Fruit fly (Drosophila melanogaster) whole organism: Measurements from ENCODE around the gene Obp19c.
"Not testable (repeated sequence)": the region's sequence is repeated elsewhere in the genome, so short reads cannot be mapped to it uniquely, and the experiment has no call there.

ENCODE experiments used
- CG8478 ChIP-seq: fragments of >200 bp; optimal IDR thresholded peaks from 2 replicates; lab custom pipeline; 2018; ENCODE audit warnings: inconsistent platforms
- Dll ChIP-seq: fragments of >200 bp; optimal IDR thresholded peaks from 2 replicates; lab custom pipeline; 2017
- EcR ChIP-seq, 2 experiments: fragments of >200 bp; optimal IDR thresholded peaks; 2 replicates each; lab custom pipeline; 2017; ENCODE audit warnings: missing biosample characterization in 2 of 2, missing genetic modification characterization in 2 of 2, missing genetic modification reagents in 2 of 2
- pan ChIP-seq: fragments of >200 bp; optimal IDR thresholded peaks from 2 replicates; lab custom pipeline; 2017
- psq ChIP-seq: fragments of >200 bp; optimal IDR thresholded peaks from 2 replicates; lab custom pipeline; 2017
- usp ChIP-seq: fragments of >200 bp; optimal IDR thresholded peaks from 2 replicates; lab custom pipeline; 2017; ENCODE audit warnings: missing biosample characterization, missing genetic modification characterization, mixed read lengths

Obp19c gene

dm6 chrX:20418864-20419263, at the start of gene Obp19c:
TSS of gene Obp19c (minus strand) at chrX:20418964.
- TF ChIP-seq Dll (lab: Kevin White, UChicago) (no peak), pan (no peak), usp (GFP tag; lab: Kevin White, UChicago) (no peak), EcR (GFP tag; optimal IDR thresholded peaks at IDR 0.05; lab: Kevin White, UChicago) (no peak), CG8478 (lab: Kevin White, UChicago) (no peak), psq (no peak)

- TF ChIP-seq EcR (GFP tag; optimal IDR thresholded peaks at IDR 0.05; lab: Kevin White, UChicago) = no peak
- no peak for TF ChIP-seq CG8478 (lab: Kevin White, UChicago)
- TF ChIP-seq usp (GFP tag; lab: Kevin White, UChicago) = no peak
- no peak for TF ChIP-seq pan
- TF ChIP-seq psq = no peak
- TF ChIP-seq Dll (lab: Kevin White, UChicago) = no peak
Measured at dm6 chrX:20468192-20468591, 49.4 kb upstream of the Obp19c start.

- TF ChIP-seq CG8478 (lab: Kevin White, UChicago) (no peak), psq (no peak), EcR (GFP tag; optimal IDR thresholded peaks at IDR 0.05; lab: Kevin White, UChicago) (no peak), Dll (lab: Kevin White, UChicago) (no peak), pan (no peak), usp (GFP tag; lab: Kevin White, UChicago) (no peak)
Measured at dm6 chrX:20467155-20467554, 48.4 kb upstream of the Obp19c start, which contains the start of gene GstT3. TSS of gene GstT3 (plus strand) at chrX:20467455.

- TF ChIP-seq psq = no peak
- TF ChIP-seq EcR (GFP tag; optimal IDR thresholded peaks at IDR 0.05; lab: Kevin White, UChicago) = no peak
- no peak for TF ChIP-seq usp (GFP tag; lab: Kevin White, UChicago)
- TF ChIP-seq CG8478 (lab: Kevin White, UChicago) = no peak
- no peak for TF ChIP-seq pan
- TF ChIP-seq Dll (lab: Kevin White, UChicago) = no peak
Measured at dm6 chrX:20466382-20466928, 47.7 kb upstream of the Obp19c start.

- no peak for TF ChIP-seq pan
- TF ChIP-seq EcR (GFP tag; optimal IDR thresholded peaks at IDR 0.05; lab: Kevin White, UChicago) = no peak
- TF ChIP-seq usp (GFP tag; lab: Kevin White, UChicago) = no peak
- no peak for TF ChIP-seq Dll (lab: Kevin White, UChicago)
- no peak for TF ChIP-seq psq
- no peak for TF ChIP-seq CG8478 (lab: Kevin White, UChicago)
Measured at dm6 chrX:20448828-20449427, 30.2 kb upstream of the Obp19c start, which contains the start of gene tbc. TSS of gene tbc (plus strand) at chrX:20449331.

- TF ChIP-seq EcR (GFP tag; optimal IDR thresholded peaks at IDR 0.05; lab: Kevin White, UChicago) (no peak), Dll (lab: Kevin White, UChicago) (no peak), psq (no peak), CG8478 (lab: Kevin White, UChicago) (no peak), pan (no peak), usp (GFP tag; lab: Kevin White, UChicago) (no peak)
Measured at dm6 chrX:20447865-20448584, 29.3 kb upstream of the Obp19c start.

- TF ChIP-seq Dll (lab: Kevin White, UChicago); pan; usp (GFP tag; lab: Kevin White, UChicago): not testable (repeated sequence)
Measured at dm6 chrX:20446071-20446470, 27.3 kb upstream of the Obp19c start, which contains the start of gene CG42578. TSS of gene CG42578 (plus strand) at chrX:20446371.

dm6 chrX:20436866-20437265, 18.1 kb upstream of the Obp19c start:
- TF ChIP-seq Dll (lab: Kevin White, UChicago) = no peak
- no peak for TF ChIP-seq psq
- no peak for TF ChIP-seq EcR (GFP tag; optimal IDR thresholded peaks at IDR 0.05; lab: Kevin White, UChicago)
- TF ChIP-seq usp (GFP tag; lab: Kevin White, UChicago) = no peak
- no peak for TF ChIP-seq CG8478 (lab: Kevin White, UChicago)
- TF ChIP-seq pan = no peak

- no peak for TF ChIP-seq psq
- no peak for TF ChIP-seq EcR (GFP tag; optimal IDR thresholded peaks at IDR 0.05; lab: Kevin White, UChicago)
Measured at dm6 chrX:20434534-20434933, 15.8 kb upstream of the Obp19c start.

dm6 chrX:20433345-20434332, 14.9 kb upstream of the Obp19c start, which contains the start of gene CG1695:
TSS of gene CG1695 (plus strand) at chrX:20433950.
- TF ChIP-seq pan (no peak), EcR (GFP tag; optimal IDR thresholded peaks at IDR 0.05; lab: Kevin White, UChicago) (no peak), CG8478 (lab: Kevin White, UChicago) (no peak), Dll (lab: Kevin White, UChicago) (no peak), psq (no peak), usp (GFP tag; lab: Kevin White, UChicago) (no peak)
